Worm (Caenorhabditis elegans): ENCODE data around the gene aat-6.

The aat-6 gene

DNA sequence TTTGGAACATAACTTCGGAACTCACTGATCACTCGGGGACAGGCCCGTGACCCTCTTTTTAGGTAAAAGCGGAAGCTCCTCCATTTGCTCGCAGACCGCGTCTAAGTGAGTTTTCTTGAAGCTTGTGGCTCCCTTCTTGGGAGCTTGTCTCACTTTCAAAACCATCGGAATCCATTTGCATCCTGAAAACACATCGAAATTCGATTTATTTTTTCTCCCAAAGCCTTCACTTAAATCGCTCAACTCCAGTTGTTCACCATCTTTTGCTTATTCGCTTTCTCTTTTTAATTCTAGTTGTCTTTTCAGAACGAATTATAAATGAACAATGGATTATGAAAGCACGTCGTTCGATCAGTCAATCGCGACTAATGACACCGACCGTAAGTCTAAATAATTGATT, 11.2 kb downstream of the aat-6 start, which contains the start of gene T11F9.1:
Gene T11F9.1, plus strand, starts transcription at position 301 of the 400 bp plus-strand sequence.
- TF ChIP-seq hlh-12 (tag; optimal IDR thresholded peaks at IDR 0.05) (no peak), aptf-2 (GFP tag; conservative IDR thresholded peaks at IDR 0.05) (no peak), lsl-1 (GFP tag; optimal IDR thresholded peaks at IDR 0.05) (no peak), tlf-1 (GFP tag; optimal IDR thresholded peaks at IDR 0.05) (no peak), mxl-1 (tag; optimal IDR thresholded peaks at IDR 0.05) (no peak), attf-5 (GFP tag; optimal IDR thresholded peaks at IDR 0.05) (no peak), Y79H2A.3 (GFP tag; conservative IDR thresholded peaks at IDR 0.05) (no peak), egrh-3 (GFP tag; IDR thresholded peaks at IDR 0.05) (no peak), unc-62 (GFP tag; optimal IDR thresholded peaks at IDR 0.05) (no peak), hmg-1.2 (GFP tag; IDR thresholded peaks at IDR 0.05) (no peak), Y53G8AR.9 (GFP tag; conservative IDR thresholded peaks at IDR 0.05) (no peak), hmg-20 (GFP tag; IDR thresholded peaks at IDR 0.05) (no peak), fkh-3 (tag; optimal IDR thresholded peaks at IDR 0.05) (no peak), aptf-3 (GFP tag; IDR thresholded peaks at IDR 0.05) (no peak), lsy-27 (tag; optimal IDR thresholded peaks at IDR 0.05; ENCODE audit: borderline replicate concordance, insufficient read depth) (no peak), ama-1 (optimal IDR thresholded peaks at IDR 0.05) (no peak), ama-1 (GFP tag; optimal IDR thresholded peaks at IDR 0.05) (no peak), snpc-1.3 (tag; optimal IDR thresholded peaks at IDR 0.05; ENCODE audit: insufficient read depth) (no peak)

DNA sequence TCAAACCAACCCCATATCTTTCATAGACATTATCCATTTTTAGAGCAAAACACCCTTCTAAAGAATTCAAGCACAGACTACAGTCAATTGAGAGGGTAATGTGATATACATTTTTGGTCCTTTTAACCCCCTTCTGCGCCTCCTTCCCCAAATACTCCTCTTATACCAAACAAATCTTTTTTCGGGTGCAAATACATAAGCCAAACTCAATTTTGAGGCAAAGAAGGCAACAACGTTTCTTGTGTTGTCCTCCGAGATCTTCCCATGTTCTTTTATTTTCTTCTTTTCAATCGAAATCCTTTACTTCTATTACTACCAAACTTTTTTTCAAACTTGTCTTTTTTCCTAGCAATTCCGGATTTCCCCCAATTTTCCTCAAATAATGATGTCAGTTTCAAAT, 15.5 kb downstream of the aat-6 start:
- TF ChIP-seq hmg-1.2 (GFP tag; IDR thresholded peaks at IDR 0.05), result no peak
- no peak for TF ChIP-seq tlf-1 (GFP tag; optimal IDR thresholded peaks at IDR 0.05)
- no peak for TF ChIP-seq atf-7 (tag; optimal IDR thresholded peaks at IDR 0.05)
- no peak for TF ChIP-seq repo-1 (tag; optimal IDR thresholded peaks at IDR 0.05)
- TF ChIP-seq him-1 (tag; optimal IDR thresholded peaks at IDR 0.05), result no peak
- no peak for TF ChIP-seq snpc-3.4 (tag; optimal IDR thresholded peaks at IDR 0.05)
- TF ChIP-seq mes-4 (tag; optimal IDR thresholded peaks at IDR 0.05), result no peak
- no peak for TF ChIP-seq ceh-40 (GFP tag; IDR thresholded peaks at IDR 0.05)
- TF ChIP-seq attf-5 (GFP tag; optimal IDR thresholded peaks at IDR 0.05), result no peak
- TF ChIP-seq ceh-100 (GFP tag; IDR thresholded peaks at IDR 0.05), result no peak
- TF ChIP-seq Y53F4B.3 (GFP tag; IDR thresholded peaks at IDR 0.05), result no peak
- TF ChIP-seq mcd-1 (GFP tag; IDR thresholded peaks at IDR 0.05), result no peak
- no peak for TF ChIP-seq tbx-9 (tag; optimal IDR thresholded peaks at IDR 0.05; ENCODE audit: borderline replicate concordance)

DNA sequence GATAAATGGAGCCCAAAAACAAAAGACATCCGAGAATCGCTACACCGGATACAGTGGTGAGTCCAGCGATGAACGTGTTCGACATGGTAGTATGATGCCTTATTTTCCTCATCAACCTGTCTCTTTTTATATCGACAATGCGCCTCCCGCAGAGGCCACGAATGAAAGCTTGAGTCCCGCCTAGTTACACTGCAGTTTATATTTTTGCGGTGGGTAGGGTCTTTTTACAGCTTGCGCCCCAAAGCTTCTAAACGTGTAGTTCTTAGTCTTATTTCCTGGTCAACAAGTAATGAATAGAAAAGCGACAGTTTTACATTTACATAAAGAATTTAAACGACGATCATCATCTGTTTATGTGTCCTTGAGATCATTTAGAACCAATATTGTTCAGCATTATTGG, 20.2 kb downstream of the aat-6 start, which contains the start of gene col-156:
Gene col-156, minus strand, starts transcription at position 101 of the 400 bp plus-strand sequence.
- TF ChIP-seq mel-28 (tag; optimal IDR thresholded peaks at IDR 0.05; ENCODE audit: borderline replicate concordance) (no peak), snpc-1.3 (tag; optimal IDR thresholded peaks at IDR 0.05; ENCODE audit: insufficient read depth) (no peak), lsy-27 (tag; optimal IDR thresholded peaks at IDR 0.05; ENCODE audit: borderline replicate concordance, insufficient read depth) (no peak), lag-1 (GFP tag; IDR thresholded peaks at IDR 0.05) (no peak), ceh-91 (GFP tag; IDR thresholded peaks at IDR 0.05) (no peak), sdz-38 (tag; optimal IDR thresholded peaks at IDR 0.05) (no peak), egrh-3 (GFP tag; IDR thresholded peaks at IDR 0.05) (no peak), madf-8 (GFP tag; conservative IDR thresholded peaks at IDR 0.05) (no peak), nhr-120 (GFP tag; IDR thresholded peaks at IDR 0.05) (no peak), hmg-20 (GFP tag; IDR thresholded peaks at IDR 0.05) (no peak), pbrm-1 (GFP tag; IDR thresholded peaks at IDR 0.05) (no peak), let-607 (tag; optimal IDR thresholded peaks at IDR 0.05) (no peak), attf-5 (GFP tag; optimal IDR thresholded peaks at IDR 0.05) (no peak), F23B12.7 (tag; optimal IDR thresholded peaks at IDR 0.05; ENCODE audit: insufficient read depth) (no peak), F57A8.1 (GFP tag; optimal IDR thresholded peaks at IDR 0.05) (no peak), F22D6.2 (tag; optimal IDR thresholded peaks at IDR 0.05) (no peak)

Data from whole organism, young adult.